Worm (Caenorhabditis elegans) whole organism, L4/young adult: ENCODE data around the gene hlh-3.

Source experiments
- W03F9.2 ChIP-seq: fragments of 150-350 bp; optimal IDR thresholded peaks from 2 replicates; lab custom pipeline; 2014; ENCODE audit warnings: missing biosample characterization, missing genetic modification characterization
- dao-5 ChIP-seq: sonication (generic microtip); optimal IDR thresholded peaks from 2 replicates; lab custom pipeline; 2016; ENCODE audit warnings: missing genotype, missing genetic modification characterization, moderate library complexity, missing compliant biosample characterization
- him-1 ChIP-seq: sonication (generic microtip); optimal IDR thresholded peaks from 2 replicates; lab custom pipeline; 2016; ENCODE audit warnings: missing genotype, missing genetic modification reagents, missing genetic modification characterization, missing compliant biosample characterization

ce11 chrII:9120329-9120728 lies 33.9 kb downstream of the hlh-3 start:
- TF ChIP-seq W03F9.2 (no peak), dao-5 (tag; lab: Kevin White, UChicago) (no peak), him-1 (no peak)
